Worm (Caenorhabditis elegans) whole organism, L4/young adult: ENCODE measurements around the gene exos-4.2.

ENCODE experiments used
- dao-5 ChIP-seq: sonication (generic microtip); optimal IDR thresholded peaks from 2 replicates; lab custom pipeline; 2016; ENCODE audit warnings: missing genotype, missing genetic modification characterization, moderate library complexity, missing compliant biosample characterization
- him-1 ChIP-seq: sonication (generic microtip); optimal IDR thresholded peaks from 2 replicates; lab custom pipeline; 2016; ENCODE audit warnings: missing genotype, missing genetic modification reagents, missing genetic modification characterization, missing compliant biosample characterization

DNA sequence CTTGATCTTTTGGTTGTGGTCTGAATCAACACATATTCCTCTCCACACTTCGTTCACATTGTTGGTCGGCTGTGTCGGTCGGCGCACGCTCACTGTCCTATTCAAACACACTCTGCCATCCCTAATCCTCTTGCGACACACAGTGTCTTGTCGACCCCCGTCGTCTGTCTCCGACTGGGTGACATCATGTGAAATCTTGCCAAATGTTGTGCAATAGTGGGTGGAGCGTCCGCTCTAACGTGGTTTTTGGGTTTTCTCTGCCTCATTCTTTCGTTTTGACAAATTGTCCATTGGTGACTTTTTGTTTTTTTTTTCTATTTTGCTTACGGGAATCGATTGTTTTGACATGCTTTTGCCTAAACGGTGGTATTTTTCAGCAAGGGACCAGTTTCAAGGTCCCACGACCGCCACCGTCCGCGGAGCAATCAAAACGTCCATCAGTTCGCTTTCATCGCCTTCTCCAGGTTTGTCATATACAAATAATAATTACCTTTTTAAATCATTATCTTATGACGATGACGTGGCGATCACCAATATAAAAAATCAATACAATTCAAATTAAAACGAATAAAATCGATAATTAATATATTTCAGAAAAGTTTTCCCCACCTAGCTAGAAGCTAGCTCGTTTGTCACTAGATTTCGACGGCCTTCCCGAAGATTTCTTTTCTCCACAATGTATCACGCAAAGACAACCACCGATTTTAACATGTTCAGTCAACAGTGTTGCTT lies 26.1 kb upstream of the exos-4.2 start:
- TF ChIP-seq him-1 (tag; lab: Kevin White, UChicago) = peak; percentile 31
- TF ChIP-seq dao-5 (tag; lab: Kevin White, UChicago) = no peak
